Worm (Caenorhabditis elegans) whole organism, late embryonic: ENCODE data around the gene Y69E1A.1.

Experiments used
- T23F11.4 ChIP-seq: fragments of 200-800 bp; sonication (Bioruptor generic); optimal IDR thresholded peaks from 2 replicates; lab custom pipeline; 2018; ENCODE audit warnings: mild to moderate bottlenecking, missing genetic modification characterization, missing compliant biosample characterization
- Y22D7AL.16 ChIP-seq: sonication (generic microtip); optimal IDR thresholded peaks from 2 replicates; lab custom pipeline; 2016; ENCODE audit warnings: missing genetic modification characterization, missing compliant biosample characterization
- ceh-18 ChIP-seq: sonication (generic microtip); optimal IDR thresholded peaks from 2 replicates; lab custom pipeline; 2016; ENCODE audit warnings: missing genetic modification characterization, missing compliant biosample characterization
- fax-1 ChIP-seq: sonication (generic microtip); optimal IDR thresholded peaks from 2 replicates; lab custom pipeline; 2016; ENCODE audit warnings: missing genotype, missing genetic modification characterization, missing compliant biosample characterization
- fkh-10 ChIP-seq: fragments of 150-350 bp; optimal IDR thresholded peaks from 2 replicates; lab custom pipeline; 2014; ENCODE audit warnings: missing biosample characterization, missing genetic modification reagents, missing genetic modification characterization

DNA sequence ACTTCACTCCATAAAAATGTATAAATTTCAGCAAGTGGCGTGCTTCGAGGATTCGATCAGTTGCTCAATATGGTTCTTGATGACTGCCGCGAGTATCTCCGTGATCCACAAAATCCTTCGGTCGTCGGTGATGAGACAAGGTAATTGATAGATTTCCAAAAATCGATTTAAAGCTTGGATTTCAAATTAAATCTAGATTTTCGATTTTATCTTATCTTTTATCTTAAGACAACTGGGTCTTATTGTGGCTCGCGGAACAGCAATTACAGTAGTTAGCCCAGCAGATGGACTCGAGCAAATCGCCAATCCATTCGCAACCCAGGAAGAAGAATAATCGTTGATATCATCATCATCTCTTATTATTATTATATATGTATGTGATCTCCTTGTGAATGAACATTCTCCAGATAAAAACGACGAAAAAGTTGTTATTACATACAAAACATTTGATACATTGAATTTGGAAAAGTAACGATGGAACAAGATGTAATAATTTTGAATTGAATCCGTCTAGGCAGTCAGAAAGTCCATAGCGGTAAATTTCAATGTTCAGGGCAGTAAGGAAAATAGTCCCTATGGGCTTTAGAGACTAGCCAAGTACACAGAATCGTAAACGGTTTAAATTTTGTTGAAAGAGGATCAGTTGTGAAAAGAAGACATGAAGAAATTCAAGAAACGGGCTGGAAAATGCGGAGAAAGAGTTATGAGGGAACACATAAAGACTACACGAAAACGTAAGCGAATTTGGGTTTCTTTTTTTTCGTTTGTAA, 14.7 kb downstream of the Y69E1A.1 start:
- no peak for TF ChIP-seq fax-1
- TF ChIP-seq Y22D7AL.16 (tag; lab: Kevin White, UChicago): no peak
- no peak for TF ChIP-seq ceh-18
- no peak for TF ChIP-seq T23F11.4 (GFP tag; lab: Kevin White, UChicago)
- TF ChIP-seq fkh-10 (GFP tag; lab: Kevin White, UChicago): no peak
